Fruit fly (Drosophila melanogaster): ENCODE measurements around the gene Rph.
A peak's percentile ranks its signal among the peaks of the same experiment; 100 is the strongest.

The Rph gene

DNA sequence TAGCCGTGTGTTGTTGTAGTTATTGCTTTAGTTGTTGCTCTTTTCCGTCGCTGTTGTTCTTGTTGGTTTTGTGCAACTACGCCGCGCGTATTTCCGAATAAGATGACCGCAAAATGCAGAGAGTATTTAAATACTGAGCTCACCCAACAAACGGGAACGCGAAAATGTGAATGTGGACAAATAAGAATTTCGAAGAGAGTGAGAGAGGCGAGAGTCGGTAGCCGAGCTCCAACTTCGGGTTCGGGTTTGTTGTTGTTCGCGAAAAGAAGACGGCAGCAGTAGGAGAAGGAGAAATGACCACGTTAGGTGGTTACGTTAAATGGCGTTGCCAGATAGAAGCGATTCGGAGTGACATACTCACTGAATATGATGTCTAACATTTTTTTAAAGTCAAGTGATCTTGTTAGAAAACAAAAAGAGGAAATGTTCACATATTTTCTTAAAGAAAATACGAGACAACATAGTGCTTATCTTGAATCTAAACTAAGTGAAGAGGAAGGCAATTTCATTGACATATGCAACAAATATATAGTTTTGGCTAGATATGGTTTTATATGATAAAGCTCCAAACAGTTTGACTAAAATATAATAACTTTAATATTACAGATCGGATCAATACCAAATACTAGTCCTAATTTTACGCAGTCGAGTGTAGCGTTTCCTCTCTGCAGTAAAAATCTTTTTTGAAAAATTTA is 49.4 kb upstream of the Rph start (continued):
- TF ChIP-seq inv (GFP tag; IDR thresholded peaks at IDR 0.05; ENCODE audit: partially characterized antibody) (no peak), Dbx (GFP tag; IDR thresholded peaks at IDR 0.05) (no peak), grau (tag; optimal IDR thresholded peaks at IDR 0.05) (no peak), CG15696 (tag; optimal IDR thresholded peaks at IDR 0.05) (no peak), HmgD (GFP tag; optimal IDR thresholded peaks at IDR 0.05) (no peak), row (GFP tag; IDR thresholded peaks at IDR 0.05) (peak; percentile 42; the same call in 1 of the 3 replicates), ewg (GFP tag; optimal IDR thresholded peaks at IDR 0.05) (no peak), MESR4 (GFP tag; optimal IDR thresholded peaks at IDR 0.05) (no peak), disco-r (GFP tag; optimal IDR thresholded peaks at IDR 0.05) (no peak), CG10979 (tag; optimal IDR thresholded peaks at IDR 0.05) (no peak), CG13296 (GFP tag; optimal IDR thresholded peaks at IDR 0.05) (no peak), CG6813 (GFP tag; optimal IDR thresholded peaks at IDR 0.05) (no peak), CG11560 (tag; IDR thresholded peaks at IDR 0.05) (no peak), pzg (GFP tag; optimal IDR thresholded peaks at IDR 0.05) (peak; percentile 19), Vsx1 (GFP tag; optimal IDR thresholded peaks at IDR 0.05) (no peak), tx (GFP tag; optimal IDR thresholded peaks at IDR 0.05) (no peak), B-H2 (GFP tag; optimal IDR thresholded peaks at IDR 0.05) (no peak), peb (GFP tag; IDR thresholded peaks at IDR 0.05) (no peak), CG17186 (GFP tag; optimal IDR thresholded peaks at IDR 0.05) (no peak), CG17912 (GFP tag; optimal IDR thresholded peaks at IDR 0.05) (no peak), ftz-f1 (GFP tag; optimal IDR thresholded peaks at IDR 0.05) (no peak), schlank (tag; optimal IDR thresholded peaks at IDR 0.05) (no peak), slp2 (GFP tag; optimal IDR thresholded peaks at IDR 0.05) (no peak), MBD-R2 (GFP tag; IDR thresholded peaks at IDR 0.05) (peak; percentile 10; the same call in 1 of the 2 replicates), phol (tag; optimal IDR thresholded peaks at IDR 0.05) (peak; percentile 6), Adf1 (GFP tag; IDR thresholded peaks at IDR 0.05) (no peak), ato (GFP tag; IDR thresholded peaks at IDR 0.05; ENCODE audit: partially characterized antibody) (no peak), CG7745 (tag; optimal IDR thresholded peaks at IDR 0.05) (no peak), CG1529 (GFP tag; optimal IDR thresholded peaks at IDR 0.05) (no peak), CG7928 (GFP tag; optimal IDR thresholded peaks at IDR 0.05) (no peak), CG2889 (GFP tag; IDR thresholded peaks at IDR 0.05) (no peak), Atf6 (GFP tag; IDR thresholded peaks at IDR 0.05) (peak; percentile 29; the same call in 1 of the 2 replicates), CG30020 (tag; optimal IDR thresholded peaks at IDR 0.05) (no peak), dysf (GFP tag; IDR thresholded peaks at IDR 0.05) (no peak), dimm (GFP tag; IDR thresholded peaks at IDR 0.05) (no peak), CG2712 (tag; optimal IDR thresholded peaks at IDR 0.05) (peak; percentile 13), cwo (GFP tag; optimal IDR thresholded peaks at IDR 0.05) (no peak), CG16813 (GFP tag; IDR thresholded peaks at IDR 0.05; ENCODE audit: partially characterized antibody) (no peak), CG2129 (GFP tag; IDR thresholded peaks at IDR 0.05; ENCODE audit: partially characterized antibody) (no peak), emc (GFP tag; optimal IDR thresholded peaks at IDR 0.05) (no peak), sens (GFP tag) (peak; percentile 51), unc-4 (GFP tag; IDR thresholded peaks at IDR 0.05; ENCODE audit: partially characterized antibody) (no peak), p53 (GFP tag; optimal IDR thresholded peaks at IDR 0.05) (no peak), CG18011 (GFP tag; optimal IDR thresholded peaks at IDR 0.05) (no peak), bsh (GFP tag; optimal IDR thresholded peaks at IDR 0.05) (no peak), pb (GFP tag; optimal IDR thresholded peaks at IDR 0.05) (no peak), CG13123 (GFP tag; optimal IDR thresholded peaks at IDR 0.05) (no peak), exex (tag; optimal IDR thresholded peaks at IDR 0.05) (no peak), Lhr (GFP tag; optimal IDR thresholded peaks at IDR 0.05) (no peak), trem (tag; optimal IDR thresholded peaks at IDR 0.05) (no peak)

All from whole organism, embryonic.